Worm (Caenorhabditis elegans): ENCODE results near the gene alg-2.
A peak's percentile ranks its signal among the peaks of the same experiment; 100 is the strongest.

alg-2 gene

DNA sequence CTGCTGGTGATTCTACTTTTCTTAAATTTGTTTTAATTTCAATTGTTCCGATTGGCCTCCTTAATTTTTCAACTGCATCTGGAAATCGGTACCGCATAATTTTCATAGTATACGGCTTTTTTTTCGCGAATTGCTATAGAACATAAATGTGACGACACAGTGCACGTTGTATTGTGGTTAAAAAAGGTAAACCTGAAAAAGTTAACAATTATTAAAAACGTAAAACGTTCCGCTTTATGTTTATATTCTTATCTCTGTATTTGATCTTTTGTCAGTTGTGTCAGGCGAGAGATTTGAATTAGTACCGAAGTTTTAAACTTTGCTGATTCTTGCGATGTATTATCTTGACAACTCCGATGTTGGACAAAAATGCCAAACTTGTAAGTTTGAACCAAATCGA is 11.4 kb upstream of the alg-2 start, which contains the start of gene Y46B2A.4:
Y46B2A.4 (plus strand) TSS at position 301 of the 400 bp plus-strand sequence.
- TF ChIP-seq hlh-1 (tag; optimal IDR thresholded peaks at IDR 0.05), result no peak
- TF ChIP-seq elt-3 (tag; optimal IDR thresholded peaks at IDR 0.05), result no peak
- no peak for TF ChIP-seq ces-1 (GFP tag; optimal IDR thresholded peaks at IDR 0.05)
- TF ChIP-seq unc-39 (tag; optimal IDR thresholded peaks at IDR 0.05), result no peak
- no peak for TF ChIP-seq lin-13 (tag; optimal IDR thresholded peaks at IDR 0.05)
- no peak for TF ChIP-seq tbx-8 (GFP tag; optimal IDR thresholded peaks at IDR 0.05)
- TF ChIP-seq nhr-28 (tag; optimal IDR thresholded peaks at IDR 0.05), result no peak
- no peak for TF ChIP-seq pha-4 (tag; optimal IDR thresholded peaks at IDR 0.05)
- TF ChIP-seq lin-32 (GFP tag; optimal IDR thresholded peaks at IDR 0.05), result no peak
- TF ChIP-seq ceh-43 (GFP tag; optimal IDR thresholded peaks at IDR 0.05), result no peak
- no peak for TF ChIP-seq M03D4.4 (tag; optimal IDR thresholded peaks at IDR 0.05)
- TF ChIP-seq nhr-2 (tag; optimal IDR thresholded peaks at IDR 0.05), result no peak
- no peak for TF ChIP-seq sem-2 (GFP tag; optimal IDR thresholded peaks at IDR 0.05)
- TF ChIP-seq unc-62 (GFP tag; optimal IDR thresholded peaks at IDR 0.05), result no peak
- TF ChIP-seq elt-1 (tag; optimal IDR thresholded peaks at IDR 0.05; ENCODE audit: borderline replicate concordance, insufficient read depth), result no peak
- TF ChIP-seq sptf-1 (tag; optimal IDR thresholded peaks at IDR 0.05), result no peak
- no peak for TF ChIP-seq ham-2 (GFP tag; optimal IDR thresholded peaks at IDR 0.05)
- no peak for TF ChIP-seq drap-1 (GFP tag; optimal IDR thresholded peaks at IDR 0.05)
- no peak for TF ChIP-seq flh-1 (GFP tag; optimal IDR thresholded peaks at IDR 0.05)
- no peak for TF ChIP-seq ceh-39 (tag; optimal IDR thresholded peaks at IDR 0.05)

DNA sequence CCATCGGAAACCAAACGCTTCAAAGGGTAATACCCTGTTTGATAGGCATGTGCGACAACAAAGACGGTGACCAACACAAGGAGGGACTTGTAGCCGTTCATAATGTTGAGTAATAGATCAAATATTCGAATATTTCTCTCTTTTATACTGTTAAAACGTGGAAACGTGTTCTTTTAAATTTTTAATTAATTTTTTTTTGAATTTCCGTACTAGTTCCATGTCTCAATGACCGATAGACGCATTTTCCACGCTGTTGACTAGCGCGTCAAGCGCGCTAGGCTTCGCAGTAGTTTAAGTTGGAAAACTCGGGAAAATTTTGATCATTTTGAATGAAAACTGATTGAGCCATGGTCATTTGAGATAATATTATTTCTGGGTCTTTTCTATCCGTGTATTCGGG is 6.2 kb upstream of the alg-2 start, which contains the start of gene Y46B2A.3:
Y46B2A.3 (minus strand) TSS at position 101 of the 400 bp plus-strand sequence.
- TF ChIP-seq flh-1 (GFP tag; optimal IDR thresholded peaks at IDR 0.05), result no peak
- no peak for TF ChIP-seq drap-1 (GFP tag; optimal IDR thresholded peaks at IDR 0.05)
- TF ChIP-seq ceh-43 (GFP tag; optimal IDR thresholded peaks at IDR 0.05), result no peak

DNA sequence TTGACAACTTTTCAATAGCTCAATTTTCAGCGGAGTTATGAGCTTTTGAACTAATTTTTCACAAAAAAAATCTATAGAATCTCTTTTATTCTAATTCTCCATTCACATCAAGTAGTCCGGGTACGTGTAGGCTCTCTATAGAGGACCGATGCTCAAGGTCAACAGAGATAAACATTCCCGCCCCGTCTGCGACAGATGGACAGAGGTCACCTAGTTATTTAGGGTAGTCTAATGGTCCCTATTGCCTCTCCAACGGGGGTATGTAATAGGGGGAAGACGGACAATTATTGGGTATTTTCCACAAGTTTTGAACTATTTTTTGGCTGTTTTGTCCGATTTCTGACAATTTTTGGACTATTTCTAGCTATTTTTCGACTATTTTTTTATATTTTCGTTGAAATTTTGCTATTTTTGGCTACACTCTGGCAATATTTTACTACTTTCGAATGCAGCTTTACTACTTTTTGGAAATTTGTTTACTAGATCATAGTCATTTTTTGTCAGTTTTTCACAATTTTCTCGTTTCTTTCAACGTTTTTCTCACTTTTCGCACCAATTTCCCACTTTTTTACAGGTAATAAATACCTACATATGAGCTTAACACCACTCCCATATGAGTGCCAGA is 4.7 kb upstream of the alg-2 start, which contains the start of gene fbxc-51:
fbxc-51 (plus strand) TSS at position 575 of the 625 bp plus-strand sequence.
- peak; percentile 71 for TF ChIP-seq nhr-2 (tag; optimal IDR thresholded peaks at IDR 0.05)
- no peak for TF ChIP-seq hlh-1 (tag; optimal IDR thresholded peaks at IDR 0.05)
- TF ChIP-seq unc-120 (tag; optimal IDR thresholded peaks at IDR 0.05; ENCODE audit: poor library complexity, severe bottlenecking), result no peak
- no peak for TF ChIP-seq zip-8 (tag; optimal IDR thresholded peaks at IDR 0.05)
- TF ChIP-seq sptf-1 (tag; optimal IDR thresholded peaks at IDR 0.05), result no peak
- no peak for TF ChIP-seq tbx-8 (GFP tag; optimal IDR thresholded peaks at IDR 0.05)
- no peak for TF ChIP-seq ztf-11 (tag; optimal IDR thresholded peaks at IDR 0.05)
- TF ChIP-seq flh-1 (GFP tag; optimal IDR thresholded peaks at IDR 0.05), result no peak
- no peak for TF ChIP-seq ceh-83 (GFP tag; optimal IDR thresholded peaks at IDR 0.05)
- TF ChIP-seq lin-32 (GFP tag; optimal IDR thresholded peaks at IDR 0.05), result peak; percentile 18
- TF ChIP-seq lin-13 (tag; optimal IDR thresholded peaks at IDR 0.05), result no peak
- no peak for TF ChIP-seq lsy-2 (tag; optimal IDR thresholded peaks at IDR 0.05)
- TF ChIP-seq pha-4 (tag; optimal IDR thresholded peaks at IDR 0.05), result no peak
- peak; percentile 94 for TF ChIP-seq cnd-1 (tag; optimal IDR thresholded peaks at IDR 0.05)
- TF ChIP-seq sem-2 (GFP tag; optimal IDR thresholded peaks at IDR 0.05), result no peak
- no peak for TF ChIP-seq mab-5 (tag; optimal IDR thresholded peaks at IDR 0.05)
- no peak for TF ChIP-seq blmp-1 (tag; optimal IDR thresholded peaks at IDR 0.05)
- no peak for TF ChIP-seq ces-1 (GFP tag; optimal IDR thresholded peaks at IDR 0.05)
- no peak for TF ChIP-seq snpc-4 (tag; optimal IDR thresholded peaks at IDR 0.05)

DNA sequence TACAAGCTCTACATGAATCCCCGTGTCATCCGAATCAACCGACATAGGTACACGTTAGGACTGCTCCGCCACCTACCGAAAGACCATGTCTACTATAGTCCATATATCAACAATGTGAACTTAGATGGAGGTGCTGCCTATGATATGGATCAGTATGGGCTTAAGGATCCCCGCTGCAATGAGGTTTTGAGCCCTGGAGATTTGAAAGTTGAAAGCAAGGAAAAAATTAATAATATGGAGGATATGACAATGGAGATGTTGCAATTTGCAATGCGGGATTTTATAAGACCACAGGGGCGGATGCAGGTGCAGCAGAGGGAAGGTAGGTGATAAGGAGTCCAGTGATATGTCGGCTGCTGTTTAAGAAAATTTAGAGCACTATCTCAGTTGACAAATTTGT is 3.7 kb upstream of the alg-2 start:
- TF ChIP-seq lin-32 (GFP tag; optimal IDR thresholded peaks at IDR 0.05) (no peak), elt-1 (tag; optimal IDR thresholded peaks at IDR 0.05; ENCODE audit: borderline replicate concordance, insufficient read depth) (no peak), mep-1 (tag; optimal IDR thresholded peaks at IDR 0.05) (no peak), unc-120 (tag; optimal IDR thresholded peaks at IDR 0.05; ENCODE audit: poor library complexity, severe bottlenecking) (no peak), cnd-1 (tag; optimal IDR thresholded peaks at IDR 0.05) (no peak), nhr-76 (tag; optimal IDR thresholded peaks at IDR 0.05) (no peak), sptf-1 (tag; optimal IDR thresholded peaks at IDR 0.05) (no peak), nhr-28 (tag; optimal IDR thresholded peaks at IDR 0.05) (no peak), ceh-39 (tag; optimal IDR thresholded peaks at IDR 0.05) (no peak), ceh-83 (GFP tag; optimal IDR thresholded peaks at IDR 0.05) (no peak), unc-39 (tag; optimal IDR thresholded peaks at IDR 0.05) (no peak), sem-2 (GFP tag; optimal IDR thresholded peaks at IDR 0.05) (no peak), drap-1 (GFP tag; optimal IDR thresholded peaks at IDR 0.05) (no peak), elt-3 (tag; optimal IDR thresholded peaks at IDR 0.05) (no peak), mab-5 (tag; optimal IDR thresholded peaks at IDR 0.05) (no peak), mls-2 (tag; optimal IDR thresholded peaks at IDR 0.05) (no peak)

All from whole organism, mixed stage, embryonic.